Fruit fly (Drosophila melanogaster) S2 (cell line): ENCODE results near the gene CG6908.

Source experiments
- CG8478 ChIP-seq: fragments of >200 bp; optimal IDR thresholded peaks from 2 replicates; lab custom pipeline; 2018
- CTCF ChIP-seq, 2 experiments: fragments of >200 bp; optimal IDR thresholded peaks; 2 replicates each; lab custom pipeline; 2018

DNA sequence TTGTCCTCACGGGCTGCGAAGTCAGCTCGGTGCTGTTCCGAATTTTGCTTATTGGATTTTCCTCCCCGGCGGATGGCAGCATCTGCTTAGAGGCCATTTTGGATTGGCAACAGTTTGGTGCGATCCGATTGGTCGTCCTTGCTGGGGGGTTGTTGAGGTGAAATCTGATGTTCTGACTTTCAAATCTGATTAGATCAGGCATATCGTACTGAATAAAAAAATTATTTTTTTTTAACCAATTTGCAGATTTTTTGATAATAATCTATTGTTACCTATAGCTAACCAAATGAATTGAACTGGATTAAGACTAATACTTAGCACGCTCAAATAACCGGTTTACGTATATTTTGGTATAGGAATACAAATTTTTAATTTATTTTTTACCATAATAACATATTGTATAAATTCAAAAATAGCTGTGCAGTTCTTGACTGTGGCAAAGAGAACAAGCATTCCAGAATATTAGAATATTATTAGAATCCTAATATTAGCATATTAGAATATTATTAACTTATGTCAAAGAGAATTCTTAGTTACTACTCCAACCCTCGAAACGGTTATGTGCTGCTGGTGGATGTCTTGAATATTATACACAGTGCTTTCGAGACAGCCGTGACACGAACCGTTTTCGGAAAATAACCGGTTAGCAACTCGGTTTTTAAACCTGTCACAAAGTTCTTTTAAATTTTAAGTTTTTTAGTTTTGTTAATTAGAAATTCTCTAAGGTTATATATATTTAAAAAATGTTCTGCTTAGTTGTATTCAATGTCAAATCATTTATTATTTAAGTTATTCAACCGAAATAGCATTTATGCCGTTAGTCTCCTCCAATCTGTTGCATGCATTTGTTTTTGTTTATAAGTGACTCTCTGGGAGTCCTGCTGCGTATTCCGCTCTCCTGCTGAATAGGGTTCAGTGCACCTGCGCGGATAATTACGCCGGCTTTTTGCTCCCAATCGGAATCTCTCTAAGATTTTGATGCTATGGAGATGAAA, 4.8 kb upstream of the CG6908 start, which contains the start of gene Fer3:
- TF ChIP-seq CG8478 (lab: Kevin White, UChicago) (no peak), CTCF (optimal IDR thresholded peaks at IDR 0.05; lab: Kevin White, UChicago) (peak in 1 of 2 experiments; percentile 66)
